Fruit fly (Drosophila melanogaster): Measurements from ENCODE around the gene Gyc32E.

Gene Gyc32E

dm6 chr2L:11119966-11120517, 28.9 kb downstream of the Gyc32E start, which contains the start of gene CG6230 (continued):
- TF ChIP-seq toy (GFP tag; IDR thresholded peaks at IDR 0.05) (no peak), maf-S (GFP tag; optimal IDR thresholded peaks at IDR 0.05) (no peak), CG32532 (GFP tag; IDR thresholded peaks at IDR 0.05) (no peak), shn (GFP tag; optimal IDR thresholded peaks at IDR 0.05) (no peak), lov (optimal IDR thresholded peaks at IDR 0.05) (no peak), lov (GFP tag; IDR thresholded peaks at IDR 0.05) (no peak), pros (GFP tag; optimal IDR thresholded peaks at IDR 0.05) (no peak), Fer1 (GFP tag; optimal IDR thresholded peaks at IDR 0.05) (no peak), nau (GFP tag; optimal IDR thresholded peaks at IDR 0.05) (no peak), usp (GFP tag; optimal IDR thresholded peaks at IDR 0.05) (no peak), CG4282 (GFP tag; optimal IDR thresholded peaks at IDR 0.05) (no peak), B-H1 (GFP tag; IDR thresholded peaks at IDR 0.05) (no peak), ewg (GFP tag; optimal IDR thresholded peaks at IDR 0.05) (no peak), slp2 (GFP tag; optimal IDR thresholded peaks at IDR 0.05) (no peak), CG34376 (GFP tag; optimal IDR thresholded peaks at IDR 0.05) (no peak), HLH3B (GFP tag; IDR thresholded peaks at IDR 0.05) (no peak), CG17802 (tag; optimal IDR thresholded peaks at IDR 0.05) (no peak), jigr1 (GFP tag; IDR thresholded peaks at IDR 0.05) (no peak), tap (tag; optimal IDR thresholded peaks at IDR 0.05) (no peak), z (GFP tag; IDR thresholded peaks at IDR 0.05) (no peak), CG8388 (GFP tag; optimal IDR thresholded peaks at IDR 0.05) (no peak), sc (optimal IDR thresholded peaks at IDR 0.05) (no peak), sc (GFP tag; optimal IDR thresholded peaks at IDR 0.05) (no peak), CG17612 (GFP tag; IDR thresholded peaks at IDR 0.05) (no peak), CG13894 (tag; optimal IDR thresholded peaks at IDR 0.05) (no peak), CG11398 (GFP tag; optimal IDR thresholded peaks at IDR 0.05) (no peak), CG12391 (tag; optimal IDR thresholded peaks at IDR 0.05) (no peak), CG7372 (GFP tag; IDR thresholded peaks at IDR 0.05) (no peak), crp (GFP tag; optimal IDR thresholded peaks at IDR 0.05) (peak; percentile 31 to 91), vnd (GFP tag; IDR thresholded peaks at IDR 0.05; ENCODE audit: partially characterized antibody) (no peak), bowl (GFP tag; IDR thresholded peaks at IDR 0.05) (no peak), sr (GFP tag; IDR thresholded peaks at IDR 0.05) (no peak), HLH54F (GFP tag; optimal IDR thresholded peaks at IDR 0.05) (no peak), Pdp1 (GFP tag; optimal IDR thresholded peaks at IDR 0.05) (no peak), Sox100B (GFP tag; optimal IDR thresholded peaks at IDR 0.05) (no peak), CG3281 (GFP tag; optimal IDR thresholded peaks at IDR 0.05) (no peak), CrebB (tag; optimal IDR thresholded peaks at IDR 0.05) (no peak), kni (GFP tag; optimal IDR thresholded peaks at IDR 0.05) (no peak), Dref (GFP tag; IDR thresholded peaks at IDR 0.05) (peak; percentile 86), Mad (GFP tag; optimal IDR thresholded peaks at IDR 0.05) (no peak), seq (GFP tag; IDR thresholded peaks at IDR 0.05) (no peak), CG14965 (GFP tag; optimal IDR thresholded peaks at IDR 0.05; ENCODE audit: borderline replicate concordance) (no peak), HmgZ (tag; optimal IDR thresholded peaks at IDR 0.05) (no peak), CG10274 (GFP tag; optimal IDR thresholded peaks at IDR 0.05) (no peak), br (optimal IDR thresholded peaks at IDR 0.05) (no peak), CG7839 (tag; optimal IDR thresholded peaks at IDR 0.05) (no peak), tll (GFP tag; optimal IDR thresholded peaks at IDR 0.05) (no peak), CTCF (GFP tag; optimal IDR thresholded peaks at IDR 0.05) (no peak), CG17829 (tag; optimal IDR thresholded peaks at IDR 0.05) (no peak), ind (GFP tag; optimal IDR thresholded peaks at IDR 0.05) (no peak), en (GFP tag; optimal IDR thresholded peaks at IDR 0.05) (no peak), CG7987 (GFP tag; optimal IDR thresholded peaks at IDR 0.05) (no peak), CG34224 (GFP tag; IDR thresholded peaks at IDR 0.05; ENCODE audit: partially characterized antibody) (peak; percentile 73)

All from whole organism, embryonic.